Fruit fly (Drosophila melanogaster) whole organism, wandering third instar larva: ENCODE results near the gene Nup358.

Source experiments
- Abd-B ChIP-seq: fragments of >200 bp; optimal IDR thresholded peaks from 2 replicates; lab custom pipeline; 2017; ENCODE audit warnings: missing biosample characterization, missing genetic modification characterization
- CG32264 ChIP-seq: fragments of 200-800 bp; sonication (Bioruptor generic); optimal IDR thresholded peaks from 2 replicates; lab custom pipeline; 2016; ENCODE audit warnings: missing biosample characterization, missing genetic modification characterization
- CG9705 ChIP-seq: fragments of 200-800 bp; sonication (Bioruptor generic); optimal IDR thresholded peaks from 2 replicates; lab custom pipeline; 2018; ENCODE audit warnings: missing biosample characterization, mild to moderate bottlenecking, missing genetic modification characterization
- CrebA ChIP-seq: fragments of 200-800 bp; sonication (Bioruptor generic); optimal IDR thresholded peaks from 2 replicates; lab custom pipeline; 2016; ENCODE audit warnings: missing biosample characterization, mild to moderate bottlenecking, missing genetic modification characterization, borderline replicate concordance
- Dfd ChIP-seq: fragments of >200 bp; optimal IDR thresholded peaks from 2 replicates; lab custom pipeline; 2017; ENCODE audit warnings: missing biosample characterization, missing genetic modification characterization
- Dif ChIP-seq: fragments of 200-275, 200-300 bp; sonication (Bioruptor generic); optimal IDR thresholded peaks from 2 replicates; lab custom pipeline; 2018; ENCODE audit warnings: missing biosample characterization, missing genetic modification characterization; ENCODE audit not compliant: partially characterized antibody
- GATAd ChIP-seq: sonication (Bioruptor generic); optimal IDR thresholded peaks from 2 replicates; lab custom pipeline; 2016; ENCODE audit warnings: missing biosample characterization, missing genetic modification characterization
- HLH106 ChIP-seq: fragments of 200-800 bp; optimal IDR thresholded peaks from 3 replicates; lab custom pipeline; 2019; ENCODE audit warnings: missing biosample characterization, mild to moderate bottlenecking, missing genetic modification characterization, moderate library complexity
- Hnf4 ChIP-seq: fragments of 200-800 bp; sonication (Bioruptor generic); optimal IDR thresholded peaks from 2 replicates; lab custom pipeline; 2016; ENCODE audit warnings: missing biosample characterization, mild to moderate bottlenecking, missing genetic modification characterization
- Hr78 ChIP-seq: fragments of >200 bp; optimal IDR thresholded peaks from 2 replicates; lab custom pipeline; 2017; ENCODE audit warnings: missing biosample characterization, missing genetic modification characterization
- Hr83 ChIP-seq: fragments of 200-300 bp; sonication (Bioruptor generic); optimal IDR thresholded peaks from 2 replicates; lab custom pipeline; 2016; ENCODE audit warnings: missing biosample characterization, mild to moderate bottlenecking, missing genetic modification characterization, moderate library complexity; ENCODE audit not compliant: poor library complexity, severe bottlenecking
- Jra ChIP-seq: sonication (Bioruptor generic); optimal IDR thresholded peaks from 2 replicates; lab custom pipeline; 2016; ENCODE audit warnings: missing biosample characterization, missing genetic modification characterization
- Mio ChIP-seq: sonication (Bioruptor generic); optimal IDR thresholded peaks from 2 replicates; lab custom pipeline; 2016; ENCODE audit warnings: missing biosample characterization, missing genetic modification characterization
- Myc ChIP-seq: fragments of >200 bp; optimal IDR thresholded peaks from 2 replicates; lab custom pipeline; 2017
- N ChIP-seq: fragments of >200 bp; optimal IDR thresholded peaks from 2 replicates; lab custom pipeline; 2018; ENCODE audit warnings: missing biosample characterization, missing external identifiers, missing genetic modification characterization
- OdsH ChIP-seq: fragments of 200-800 bp; sonication (Bioruptor generic); optimal IDR thresholded peaks from 2 replicates; lab custom pipeline; 2016; ENCODE audit warnings: missing biosample characterization, mild to moderate bottlenecking, missing genetic modification characterization
- Rel ChIP-seq, 2 experiments: fragments of 200-800 bp; sonication (Bioruptor generic) in 1 of 2; optimal IDR thresholded peaks; 2 replicates in 1 of 2; 3 replicates in 1 of 2; lab custom pipeline; 2016 to 2019; ENCODE audit warnings: mild to moderate bottlenecking in 2 of 2, missing biosample characterization in 2 of 2, missing genetic modification characterization in 2 of 2, moderate library complexity in 1 of 2
- Sp1 ChIP-seq: fragments of 200-800 bp; sonication (Bioruptor generic); optimal IDR thresholded peaks from 3 replicates; lab custom pipeline; 2019; ENCODE audit warnings: missing biosample characterization, mild to moderate bottlenecking, missing genetic modification characterization, moderate library complexity
- Vsx2 ChIP-seq: fragments of 200-300, 225-300 bp; sonication (Bioruptor generic); optimal IDR thresholded peaks from 2 replicates; lab custom pipeline; 2018; ENCODE audit warnings: missing biosample characterization, missing genetic modification characterization; ENCODE audit not compliant: partially characterized antibody
- br ChIP-seq: fragments of 200-800 bp; sonication (Bioruptor generic); optimal IDR thresholded peaks from 2 replicates; lab custom pipeline; 2016; ENCODE audit warnings: missing biosample characterization, missing genetic modification characterization
- brk ChIP-seq: fragments of 200-800 bp; sonication (Bioruptor generic); optimal IDR thresholded peaks from 2 replicates; lab custom pipeline; 2016; ENCODE audit warnings: missing biosample characterization, mild to moderate bottlenecking, missing genetic modification characterization
- dl ChIP-seq, 2 experiments: fragments of 175-275, 200-275 bp in 1 of 2; fragments of 200-275 bp in 1 of 2; sonication (Bioruptor generic); optimal IDR thresholded peaks; lab custom pipeline; 2018; ENCODE audit warnings: mild to moderate bottlenecking in 2 of 2, missing biosample characterization in 2 of 2, missing genetic modification characterization in 2 of 2, moderate library complexity in 2 of 2; ENCODE audit not compliant: partially characterized antibody in 2 of 2, insufficient read depth in 1 of 2
- dsf ChIP-seq: sonication (Bioruptor generic); optimal IDR thresholded peaks from 2 replicates; lab custom pipeline; 2016; ENCODE audit warnings: missing biosample characterization, missing genetic modification characterization, borderline replicate concordance
- ey ChIP-seq: fragments of 200-800 bp; sonication (Bioruptor generic); optimal IDR thresholded peaks from 2 replicates; lab custom pipeline; 2016; ENCODE audit warnings: missing biosample characterization, missing genetic modification characterization
- foxo ChIP-seq, 2 experiments: fragments of 200-800 bp; sonication (Bioruptor generic); optimal IDR thresholded peaks; 2 replicates in 1 of 2; 3 replicates in 1 of 2; lab custom pipeline; 2016 to 2017; ENCODE audit warnings: missing biosample characterization in 2 of 2, missing genetic modification characterization in 2 of 2
- fru ChIP-seq: fragments of 200-800 bp; sonication (Bioruptor generic); optimal IDR thresholded peaks from 3 replicates; lab custom pipeline; 2016; ENCODE audit warnings: missing biosample characterization, mild to moderate bottlenecking, missing genetic modification characterization
- h ChIP-seq: fragments of 200-800 bp; sonication (Bioruptor generic); optimal IDR thresholded peaks from 3 replicates; lab custom pipeline; 2016; ENCODE audit warnings: missing biosample characterization, mild to moderate bottlenecking, missing genetic modification characterization
- jim ChIP-seq: fragments of 175-275, 200-325 bp; sonication (Bioruptor generic); optimal IDR thresholded peaks from 2 replicates; lab custom pipeline; 2016; ENCODE audit warnings: missing biosample characterization, mild to moderate bottlenecking, missing genetic modification characterization
- psq ChIP-seq: fragments of 200-800 bp; sonication (Bioruptor generic); optimal IDR thresholded peaks from 3 replicates; lab custom pipeline; 2017; ENCODE audit warnings: missing biosample characterization, mild to moderate bottlenecking, missing genetic modification characterization, moderate library complexity
- rgr ChIP-seq: fragments of 200-800 bp; sonication (Bioruptor generic); optimal IDR thresholded peaks from 3 replicates; lab custom pipeline; 2016; ENCODE audit warnings: missing biosample characterization, mild to moderate bottlenecking, missing genetic modification characterization
- sage ChIP-seq: fragments of 200-800 bp; sonication (Bioruptor generic); optimal IDR thresholded peaks from 2 replicates; lab custom pipeline; 2016; ENCODE audit warnings: missing biosample characterization, mild to moderate bottlenecking, missing genetic modification characterization
- tai ChIP-seq: sonication (Bioruptor generic); optimal IDR thresholded peaks from 2 replicates; lab custom pipeline; 2016; ENCODE audit warnings: missing biosample characterization, missing genetic modification characterization
- usp ChIP-seq: fragments of >200 bp; optimal IDR thresholded peaks from 2 replicates; lab custom pipeline; 2017; ENCODE audit warnings: missing biosample characterization, missing genetic modification characterization
- woc ChIP-seq: sonication (Bioruptor generic); optimal IDR thresholded peaks from 2 replicates; lab custom pipeline; 2016; ENCODE audit warnings: missing biosample characterization, mild to moderate bottlenecking, missing genetic modification characterization

Gene Nup358

DNA sequence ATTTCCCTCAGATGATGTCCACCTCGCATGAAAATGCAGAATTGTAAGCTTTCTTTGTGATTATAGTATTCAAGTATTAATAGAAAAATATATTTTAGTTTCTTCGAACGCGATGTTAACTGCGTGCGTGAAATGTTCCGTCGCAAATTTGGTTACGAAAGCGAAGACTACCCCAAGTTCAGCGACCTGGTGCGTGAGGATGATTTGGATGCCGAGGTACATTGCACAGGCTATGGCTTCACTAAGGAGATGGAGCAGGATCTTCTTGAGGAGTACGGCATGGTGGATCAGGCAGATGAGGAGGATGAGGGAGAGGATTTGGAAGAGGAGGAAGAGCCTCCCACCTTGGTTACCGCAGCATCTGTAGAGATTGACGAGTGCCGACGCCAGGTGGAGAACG, 17.6 kb downstream of the Nup358 start:
- TF ChIP-seq Myc (lab: Kevin White, UChicago) (no peak), jim (GFP tag; lab: Kevin White, UChicago) (no peak), fru (GFP tag; lab: Kevin White, UChicago) (no peak), ey (GFP tag; lab: Kevin White, UChicago) (no peak)
- TF ChIP-seq, all 38 proteins: peak for 0

- TF ChIP-seq h (GFP tag; lab: Kevin White, UChicago) (no peak), Dif (GFP tag; lab: Kevin White, UChicago) (no peak), tai (GFP tag; lab: Kevin White, UChicago) (no peak)
These were observed 20.8 kb downstream of the Nup358 start, which contains the start of the genes CG11889 and CG11891 for dm6 chr3R:25269909-25270308. CG11889 (plus strand) TSS chr3R:25270209. CG11891 (plus strand) TSS chr3R:25270209.

DNA sequence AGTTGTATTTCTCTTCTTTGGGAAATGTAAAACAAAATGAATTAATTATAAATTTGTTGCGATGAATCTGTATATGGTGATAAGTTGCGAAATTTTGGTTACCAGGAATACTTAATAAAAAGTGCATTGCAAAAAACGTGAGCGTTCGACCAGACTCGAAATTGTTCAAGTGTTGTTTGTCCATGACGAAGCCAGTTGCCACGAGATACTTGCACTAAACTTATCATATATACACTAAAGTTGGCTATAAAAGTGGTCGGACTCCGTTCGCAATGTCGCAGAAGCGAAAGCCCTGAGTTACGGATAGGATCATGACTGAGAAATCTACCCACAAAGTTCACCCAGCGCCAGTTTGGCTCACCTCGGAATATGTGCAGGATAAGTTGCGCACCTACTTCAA, 24.4 kb downstream of the Nup358 start, which contains the start of gene CG11878:
TSS of gene CG11878 (plus strand) at position 301 of the 400 bp plus-strand sequence.
- TF ChIP-seq GATAd (no peak), Mio (GFP tag; lab: Kevin White, UChicago) (no peak), N (GFP tag; lab: Kevin White, UChicago) (no peak), br (GFP tag; lab: Kevin White, UChicago) (no peak), Jra (GFP tag; lab: Kevin White, UChicago) (no peak), Myc (lab: Kevin White, UChicago) (no peak), jim (GFP tag; lab: Kevin White, UChicago) (no peak), dsf (GFP tag; lab: Kevin White, UChicago) (no peak), HLH106 (no peak), Abd-B (GFP tag; lab: Kevin White, UChicago) (no peak), Hr78 (GFP tag; lab: Kevin White, UChicago) (no peak), OdsH (GFP tag; lab: Kevin White, UChicago) (no peak), psq (GFP tag; lab: Kevin White, UChicago) (no peak), woc (GFP tag; lab: Kevin White, UChicago) (no peak), Dif (GFP tag; lab: Kevin White, UChicago) (no peak), CG32264 (no peak), Vsx2 (GFP tag; lab: Kevin White, UChicago) (no peak), CG9705 (GFP tag; lab: Kevin White, UChicago) (no peak)
- TF ChIP-seq, all 38 proteins: peak for 0

- TF ChIP-seq rgr (no peak), OdsH (GFP tag; lab: Kevin White, UChicago) (no peak), fru (GFP tag; lab: Kevin White, UChicago) (no peak), GATAd (no peak), Myc (lab: Kevin White, UChicago) (no peak), Mio (GFP tag; lab: Kevin White, UChicago) (no peak), brk (no peak), sage (GFP tag; lab: Kevin White, UChicago) (no peak), Rel (GFP tag; optimal IDR thresholded peaks at IDR 0.05; lab: Kevin White, UChicago) (no peak), Rel (tag; optimal IDR thresholded peaks at IDR 0.05; lab: Kevin White, UChicago) (no peak), Hnf4 (GFP tag; lab: Kevin White, UChicago) (no peak), foxo (GFP tag; optimal IDR thresholded peaks at IDR 0.05; lab: Kevin White, UChicago) (no peak)
- TF ChIP-seq, all 38 proteins: peak for 0
These were observed 26.1 kb downstream of the Nup358 start for dm6 chr3R:25275276-25275675.

dm6 chr3R:25277112-25277511, 28.0 kb downstream of the Nup358 start, which contains the start of gene CG10513:
CG10513 (minus strand) TSS chr3R:25277212.
- TF ChIP-seq Dif (GFP tag; lab: Kevin White, UChicago): no peak
- TF ChIP-seq brk: no peak
- TF ChIP-seq h (GFP tag; lab: Kevin White, UChicago): no peak
- no peak for TF ChIP-seq CrebA (GFP tag; lab: Kevin White, UChicago)
- TF ChIP-seq OdsH (GFP tag; lab: Kevin White, UChicago): no peak
- TF ChIP-seq sage (GFP tag; lab: Kevin White, UChicago): no peak
- TF ChIP-seq Hr83 (GFP tag; lab: Kevin White, UChicago): no peak
- no peak for TF ChIP-seq Sp1 (GFP tag; lab: Kevin White, UChicago)
- no peak for TF ChIP-seq foxo (GFP tag; optimal IDR thresholded peaks at IDR 0.05; lab: Kevin White, UChicago)
- no peak for TF ChIP-seq usp (GFP tag; lab: Kevin White, UChicago)
- TF ChIP-seq Vsx2 (GFP tag; lab: Kevin White, UChicago): no peak
- no peak for TF ChIP-seq Dfd (GFP tag; lab: Kevin White, UChicago)
- no peak for TF ChIP-seq dl (GFP tag; optimal IDR thresholded peaks at IDR 0.05; lab: Kevin White, UChicago; ENCODE audit: insufficient read depth in 1 of 2, partially characterized antibody in 2 of 2)
